Worm (Caenorhabditis elegans): ENCODE results near the gene oac-10.

The oac-10 gene

DNA sequence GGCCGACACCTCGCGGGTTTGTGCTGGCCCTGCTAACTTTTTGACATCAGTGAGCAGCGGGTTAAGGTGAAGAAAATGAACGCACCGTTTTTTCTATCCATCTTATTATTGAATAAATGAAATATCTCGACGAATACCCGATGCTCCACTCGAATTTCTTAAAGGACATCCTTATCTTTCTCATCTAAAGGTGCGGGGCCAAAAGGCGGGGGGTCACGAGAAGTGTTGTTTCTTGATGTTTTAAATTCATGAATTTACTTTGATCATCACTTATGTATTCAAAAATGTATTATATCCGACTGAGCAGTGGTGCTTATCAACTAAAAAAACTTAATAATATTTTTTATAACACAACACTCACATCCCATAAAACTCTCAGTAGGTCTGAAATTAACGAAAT is 5.0 kb upstream of the oac-10 start, which contains the start of gene nhr-261:
nhr-261 (minus strand) TSS at position 101 of the 400 bp plus-strand sequence.
- no peak for TF ChIP-seq php-3 (GFP tag; IDR thresholded peaks at IDR 0.05)
- no peak for TF ChIP-seq Y48G9A.11 (GFP tag; IDR thresholded peaks at IDR 0.05)
- no peak for TF ChIP-seq unc-130 (GFP tag; optimal IDR thresholded peaks at IDR 0.05)
- TF ChIP-seq daf-12 (tag; optimal IDR thresholded peaks at IDR 0.05) = no peak
- TF ChIP-seq aly-2 (tag; optimal IDR thresholded peaks at IDR 0.05) = no peak
- TF ChIP-seq mdl-1 (tag; optimal IDR thresholded peaks at IDR 0.05) = no peak
- TF ChIP-seq jun-1 (tag; optimal IDR thresholded peaks at IDR 0.05) = no peak
- TF ChIP-seq unc-39 (tag; optimal IDR thresholded peaks at IDR 0.05) = no peak
- TF ChIP-seq lin-39 (tag; optimal IDR thresholded peaks at IDR 0.05) = no peak
- TF ChIP-seq cey-2 (tag; optimal IDR thresholded peaks at IDR 0.05; ENCODE audit: borderline replicate concordance, insufficient read depth) = no peak

ce11 chrII:3877127-3877526 is 7.4 kb downstream of the oac-10 start, which contains the start of gene nep-3:
TSS of gene nep-3 (minus strand) at chrII:3877227.
- TF ChIP-seq nhr-48 (tag; optimal IDR thresholded peaks at IDR 0.05) = no peak
- TF ChIP-seq zag-1 (tag; optimal IDR thresholded peaks at IDR 0.05) = no peak
- TF ChIP-seq cey-2 (tag; optimal IDR thresholded peaks at IDR 0.05; ENCODE audit: borderline replicate concordance, insufficient read depth) = no peak
- no peak for TF ChIP-seq nhr-11 (tag; optimal IDR thresholded peaks at IDR 0.05)
- no peak for TF ChIP-seq mdt-29 (GFP tag; IDR thresholded peaks at IDR 0.05)
- TF ChIP-seq F26F4.8 (GFP tag; conservative IDR thresholded peaks at IDR 0.05) = no peak
- no peak for TF ChIP-seq aly-2 (tag; optimal IDR thresholded peaks at IDR 0.05)
- TF ChIP-seq daf-19 (GFP tag; conservative IDR thresholded peaks at IDR 0.05) = no peak
- TF ChIP-seq snpc-1.2 (GFP tag; IDR thresholded peaks at IDR 0.05) = no peak
- TF ChIP-seq nhr-111 (GFP tag; optimal IDR thresholded peaks at IDR 0.05) = no peak
- TF ChIP-seq hif-1 (tag; optimal IDR thresholded peaks at IDR 0.05) = no peak
- TF ChIP-seq Y5F2A.4 (GFP tag; optimal IDR thresholded peaks at IDR 0.05) = no peak
- no peak for TF ChIP-seq dpl-1 (GFP tag; optimal IDR thresholded peaks at IDR 0.05)
- TF ChIP-seq gei-8 (GFP tag; optimal IDR thresholded peaks at IDR 0.05) = no peak
- no peak for TF ChIP-seq tag-97 (GFP tag; IDR thresholded peaks at IDR 0.05)
- no peak for TF ChIP-seq saeg-2 (GFP tag; IDR thresholded peaks at IDR 0.05)

ce11 chrII:3877874-3878273 is 8.2 kb downstream of the oac-10 start, which contains the start of gene sdz-7:
TSS of gene sdz-7 (minus strand) at chrII:3877974.
- no peak for TF ChIP-seq lin-38 (GFP tag; IDR thresholded peaks at IDR 0.05)
- TF ChIP-seq dpl-1 (GFP tag; optimal IDR thresholded peaks at IDR 0.05) = no peak
- TF ChIP-seq set-16 (GFP tag; IDR thresholded peaks at IDR 0.05) = no peak
- no peak for TF ChIP-seq lin-29 (GFP tag; IDR thresholded peaks at IDR 0.05)
- TF ChIP-seq mdl-1 (tag; optimal IDR thresholded peaks at IDR 0.05) = no peak
- TF ChIP-seq nhr-6 (tag; optimal IDR thresholded peaks at IDR 0.05) = no peak
- no peak for TF ChIP-seq snpc-1.2 (GFP tag; IDR thresholded peaks at IDR 0.05)
- no peak for TF ChIP-seq hif-1 (tag; optimal IDR thresholded peaks at IDR 0.05)
- no peak for TF ChIP-seq hlh-30 (tag; optimal IDR thresholded peaks at IDR 0.05; ENCODE audit: insufficient read depth)
- TF ChIP-seq nhr-77 (tag; optimal IDR thresholded peaks at IDR 0.05) = no peak
- no peak for TF ChIP-seq skn-1 (tag; optimal IDR thresholded peaks at IDR 0.05)
- TF ChIP-seq unc-62 (GFP tag; optimal IDR thresholded peaks at IDR 0.05 in 1 of 2) = no peak
- TF ChIP-seq unc-62 (tag; optimal IDR thresholded peaks at IDR 0.05) = no peak
- TF ChIP-seq ceh-20 (GFP tag; IDR thresholded peaks at IDR 0.05) = no peak
- TF ChIP-seq T20F7.1 (GFP tag; optimal IDR thresholded peaks at IDR 0.05) = no peak
- no peak for TF ChIP-seq daf-12 (tag; optimal IDR thresholded peaks at IDR 0.05)
- TF ChIP-seq T26A8.4 (GFP tag; IDR thresholded peaks at IDR 0.05) = no peak
- TF ChIP-seq tag-97 (GFP tag; IDR thresholded peaks at IDR 0.05) = no peak
- no peak for TF ChIP-seq F37D6.2 (tag; optimal IDR thresholded peaks at IDR 0.05)
- TF ChIP-seq hmg-1.1 (GFP tag; IDR thresholded peaks at IDR 0.05) = no peak
